Fruit fly (Drosophila melanogaster) whole organism, embryonic: ENCODE measurements around the gene Spase25.
A peak's percentile ranks its signal among the peaks of the same experiment; 100 is the strongest.

Source experiments
- Aef1 ChIP-seq: fragments of 200-800 bp; sonication (Bioruptor generic); IDR thresholded peaks from 3 replicates; pipeline ENCODE4 v1.3.6; 2022; ENCODE audit warnings: missing biosample characterization, missing genetic modification characterization
- CG11247 ChIP-seq: fragments of 200-800 bp; sonication (Bioruptor generic); IDR thresholded peaks from 2 replicates; pipeline ENCODE4 v1.3.6; 2022; ENCODE audit warnings: missing biosample characterization, missing genetic modification characterization
- CG11504 ChIP-seq: fragments of 200-800 bp; sonication (Bioruptor generic); optimal IDR thresholded peaks from 3 replicates; lab custom pipeline; 2019; ENCODE audit warnings: missing biosample characterization, mild to moderate bottlenecking, missing genetic modification characterization, moderate library complexity
- CG12391 ChIP-seq: fragments of 200-800 bp; sonication (Bioruptor generic); optimal IDR thresholded peaks from 3 replicates; lab custom pipeline; 2018; ENCODE audit warnings: missing biosample characterization, mild to moderate bottlenecking, missing genetic modification characterization, moderate library complexity
- CG12769 ChIP-seq: fragments of 200-800 bp; sonication (Bioruptor generic); optimal IDR thresholded peaks from 2 replicates; lab custom pipeline; 2019; ENCODE audit warnings: missing biosample characterization, mild to moderate bottlenecking, missing genetic modification characterization, moderate library complexity
- CG14014 ChIP-seq: fragments of 200-800 bp; sonication (Bioruptor generic); IDR thresholded peaks from 2 replicates; pipeline ENCODE4 v1.3.6; 2022; ENCODE audit warnings: missing biosample characterization, missing genetic modification characterization
- CG14441 ChIP-seq: fragments of 200-800 bp; sonication (Bioruptor generic); IDR thresholded peaks from 2 replicates; pipeline ENCODE4 v1.3.6; 2022; ENCODE audit warnings: missing biosample characterization, missing genetic modification characterization
- CG1603 ChIP-seq: fragments of 200-800 bp; sonication (Bioruptor generic); optimal IDR thresholded peaks from 2 replicates; lab custom pipeline; 2019; ENCODE audit warnings: missing biosample characterization, mild to moderate bottlenecking, missing genetic modification characterization, moderate library complexity
- CG2120 ChIP-seq: fragments of 200-800 bp; sonication (Bioruptor generic); optimal IDR thresholded peaks from 3 replicates; lab custom pipeline; 2016; ENCODE audit warnings: missing biosample characterization, missing genetic modification characterization
- CG2678 ChIP-seq: fragments of 200-800 bp; sonication (Bioruptor generic); optimal IDR thresholded peaks from 3 replicates; lab custom pipeline; 2019; ENCODE audit warnings: missing biosample characterization, mild to moderate bottlenecking, missing genetic modification characterization, moderate library complexity
- CG32532 ChIP-seq: fragments of 200-800 bp; sonication (Bioruptor generic); IDR thresholded peaks from 2 replicates; pipeline ENCODE4 v1.3.6; 2022; ENCODE audit warnings: missing biosample characterization, missing genetic modification characterization
- CG32772 ChIP-seq: fragments of 200-800 bp; sonication (Bioruptor generic); IDR thresholded peaks from 2 replicates; pipeline ENCODE4 v1.3.6; 2022; ENCODE audit warnings: missing biosample characterization, missing genetic modification characterization
- CG34422 ChIP-seq: fragments of 200-800 bp; sonication (Bioruptor generic); IDR thresholded peaks from 3 replicates; pipeline ENCODE4 v1.3.6; 2022; ENCODE audit warnings: missing biosample characterization, missing genetic modification characterization
- CG8290 ChIP-seq, 3 experiments: fragments of 200-800 bp; sonication (Bioruptor generic); optimal IDR thresholded peaks; 2 replicates each; lab custom pipeline; 2016 to 2019; ENCODE audit warnings: missing biosample characterization in 3 of 3, missing genetic modification characterization in 3 of 3, mild to moderate bottlenecking in 2 of 3, moderate library complexity in 1 of 3
- CG9932 ChIP-seq: fragments of 200-800 bp; sonication (Bioruptor generic); IDR thresholded peaks from 2 replicates; pipeline ENCODE4 v1.3.6; 2022; ENCODE audit warnings: missing biosample characterization, missing genetic modification characterization
- D19B ChIP-seq: fragments of 200-800 bp; sonication (Bioruptor generic); optimal IDR thresholded peaks from 2 replicates; lab custom pipeline; 2017; ENCODE audit warnings: missing biosample characterization, mild to moderate bottlenecking, missing genetic modification characterization
- HLH3B ChIP-seq: fragments of 200-800 bp; sonication (Bioruptor generic); IDR thresholded peaks from 2 replicates; pipeline ENCODE4 v1.3.6; 2022; ENCODE audit warnings: missing biosample characterization, missing genetic modification characterization
- Hmr ChIP-seq: fragments of 200-800 bp; sonication (Bioruptor generic); optimal IDR thresholded peaks from 3 replicates; lab custom pipeline; 2017; ENCODE audit warnings: mild to moderate bottlenecking, missing biosample characterization, missing genetic modification reagents, missing genetic modification characterization
- Hr51 ChIP-seq, 2 experiments: fragments of 200-800 bp; sonication (Bioruptor generic); optimal IDR thresholded peaks; 2 replicates in 1 of 2; 3 replicates in 1 of 2; lab custom pipeline; 2016 to 2018; ENCODE audit warnings: missing biosample characterization in 2 of 2, missing genetic modification characterization in 2 of 2, mild to moderate bottlenecking in 1 of 2, moderate library complexity in 1 of 2
- Hsf ChIP-seq: fragments of 200-800 bp; sonication (Bioruptor generic); optimal IDR thresholded peaks from 3 replicates; lab custom pipeline; 2016; ENCODE audit warnings: missing biosample characterization, missing genetic modification characterization
- Kr ChIP-seq: fragments of 200-800 bp; sonication (Bioruptor generic); optimal IDR thresholded peaks from 2 replicates; lab custom pipeline; 2017; ENCODE audit warnings: missing biosample characterization, mild to moderate bottlenecking, missing genetic modification characterization
- Optix ChIP-seq: fragments of 200-800 bp; sonication (Bioruptor generic); IDR thresholded peaks from 3 replicates; pipeline ENCODE4 v1.3.6; 2022; ENCODE audit warnings: missing biosample characterization, missing genetic modification characterization
- Pdp1 ChIP-seq, 2 experiments: fragments of 200-800 bp; sonication (Bioruptor generic); optimal IDR thresholded peaks; 3 replicates each; lab custom pipeline; 2016; ENCODE audit warnings: missing biosample characterization in 2 of 2, missing genetic modification characterization in 2 of 2, mild to moderate bottlenecking in 1 of 2, moderate library complexity in 1 of 2
- Rfx ChIP-seq: fragments of 200-800 bp; sonication (Bioruptor generic); IDR thresholded peaks from 2 replicates; pipeline ENCODE4 v1.3.6; 2022; ENCODE audit warnings: missing biosample characterization, missing genetic modification characterization
- Sox102F ChIP-seq: fragments of 200-800 bp; sonication (Bioruptor generic); optimal IDR thresholded peaks from 2 replicates; lab custom pipeline; 2018; ENCODE audit warnings: missing biosample characterization, mild to moderate bottlenecking, missing genetic modification characterization, moderate library complexity
- Xbp1 ChIP-seq: fragments of 200-800 bp; sonication (Bioruptor generic); optimal IDR thresholded peaks from 3 replicates; lab custom pipeline; 2016; ENCODE audit warnings: missing biosample characterization, mild to moderate bottlenecking, missing genetic modification characterization
- ara ChIP-seq: fragments of 200-800 bp; sonication (Bioruptor generic); IDR thresholded peaks from 2 replicates; pipeline ENCODE4 v1.3.6; 2022; ENCODE audit warnings: missing biosample characterization, missing genetic modification characterization
- cad ChIP-seq: fragments of >200 bp; optimal IDR thresholded peaks from 2 replicates; lab custom pipeline; 2017; ENCODE audit warnings: missing biosample characterization, missing genetic modification characterization
- ci ChIP-seq: fragments of 200-800 bp; sonication (Bioruptor generic); IDR thresholded peaks from 3 replicates; pipeline ENCODE4 v1.3.6; 2022; ENCODE audit warnings: missing biosample characterization, missing genetic modification characterization
- dmrt99B ChIP-seq: fragments of 200-800 bp; sonication (Bioruptor generic); optimal IDR thresholded peaks from 2 replicates; lab custom pipeline; 2018; ENCODE audit warnings: missing biosample characterization, mild to moderate bottlenecking, missing genetic modification characterization, moderate library complexity
- esg ChIP-seq: fragments of 200-800 bp; sonication (Bioruptor generic); conservative IDR thresholded peaks from 2 replicates; pipeline ENCODE4 v1.3.6; 2022; ENCODE audit warnings: missing biosample characterization, missing genetic modification characterization
- gem ChIP-seq: fragments of 200-800 bp; sonication (Bioruptor generic); optimal IDR thresholded peaks from 2 replicates; lab custom pipeline; 2019; ENCODE audit warnings: missing biosample characterization, mild to moderate bottlenecking, missing genetic modification characterization, moderate library complexity
- gro ChIP-seq: fragments of 200-800 bp; sonication (Bioruptor generic); optimal IDR thresholded peaks from 2 replicates; lab custom pipeline; 2016; ENCODE audit warnings: missing biosample characterization, missing genetic modification characterization
- hkb ChIP-seq, 2 experiments: fragments of 200-800 bp in 1 of 2; fragments of >200 bp in 1 of 2; sonication (Bioruptor generic) in 1 of 2; IDR thresholded peaks in 1 of 2; optimal IDR thresholded peaks in 1 of 2; 2 replicates each; pipeline versions ENCODE4 v1.3.6 to Lab custom; 2017 to 2022; ENCODE audit warnings: missing biosample characterization in 1 of 2, missing genetic modification characterization in 1 of 2
- ind ChIP-seq: fragments of 200-800 bp; sonication (Bioruptor generic); optimal IDR thresholded peaks from 3 replicates; lab custom pipeline; 2016; ENCODE audit warnings: missing biosample characterization, missing genetic modification characterization
- lab ChIP-seq: fragments of 200-800 bp; sonication (Bioruptor generic); optimal IDR thresholded peaks from 3 replicates; lab custom pipeline; 2017; ENCODE audit warnings: missing biosample characterization, missing genetic modification characterization, mild to moderate bottlenecking, moderate library complexity, missing genetic modification reagents
- lilli ChIP-seq: fragments of 200-800 bp; sonication (Bioruptor generic); optimal IDR thresholded peaks from 3 replicates; lab custom pipeline; 2016; ENCODE audit warnings: missing biosample characterization, missing genetic modification characterization
- mam ChIP-seq: fragments of 200-800 bp; sonication (Bioruptor generic); optimal IDR thresholded peaks from 3 replicates; lab custom pipeline; 2016; ENCODE audit warnings: missing biosample characterization, missing genetic modification characterization
- prd ChIP-seq, 3 experiments: fragments of >200 bp in 2 of 3; fragments of 200-800 bp in 1 of 3; sonication (Bioruptor generic) in 1 of 3; optimal IDR thresholded peaks in 2 of 3; IDR thresholded peaks in 1 of 3; 2 replicates in 2 of 3; 3 replicates in 1 of 3; pipeline versions ENCODE4 v1.3.6 to Lab custom; 2017 to 2022; ENCODE audit warnings: missing biosample characterization in 1 of 3, missing genetic modification characterization in 1 of 3
- rib ChIP-seq: fragments of 200-800 bp; sonication (Bioruptor generic); IDR thresholded peaks from 2 replicates; pipeline ENCODE4 v1.3.6; 2022; ENCODE audit warnings: missing biosample characterization, missing genetic modification characterization
- row ChIP-seq: fragments of 200-800 bp; sonication (Bioruptor generic); IDR thresholded peaks from 3 replicates; pipeline ENCODE4 v1.3.6; 2022; ENCODE audit warnings: missing biosample characterization, missing genetic modification characterization
- sens ChIP-seq: fragments of 200-800 bp; sonication (Bioruptor generic); peaks from one replicate; lab custom pipeline; 2016; ENCODE audit warnings: missing biosample characterization, missing genetic modification characterization
- slbo ChIP-seq: fragments of 200-800 bp; sonication (Bioruptor generic); IDR thresholded peaks from 2 replicates; pipeline ENCODE4 v1.3.6; 2022; ENCODE audit warnings: missing biosample characterization, missing genetic modification characterization
- so ChIP-seq: fragments of 200-800 bp; sonication (Bioruptor generic); IDR thresholded peaks from 3 replicates; pipeline ENCODE4 v1.3.6; 2022; ENCODE audit warnings: missing biosample characterization, missing genetic modification characterization
- ssp ChIP-seq: fragments of 200-800 bp; sonication (Bioruptor generic); IDR thresholded peaks from 2 replicates; pipeline ENCODE4 v1.3.6; 2022; ENCODE audit warnings: missing biosample characterization, missing genetic modification characterization
- tgo ChIP-seq: fragments of 200-800 bp; sonication (Bioruptor generic); IDR thresholded peaks from 3 replicates; pipeline ENCODE4 v1.3.6; 2022; ENCODE audit warnings: missing biosample characterization, missing genetic modification characterization
- vvl ChIP-seq: fragments of 200-800 bp; sonication (Bioruptor generic); IDR thresholded peaks from 2 replicates; pipeline ENCODE4 v1.3.6; 2022; ENCODE audit warnings: missing biosample characterization, missing genetic modification characterization
- wdn ChIP-seq: fragments of 200-800 bp; sonication (Bioruptor generic); IDR thresholded peaks from 2 replicates; pipeline ENCODE4 v1.3.6; 2022; ENCODE audit warnings: missing biosample characterization, missing genetic modification characterization

Gene Spase25

dm6 chrX:11466757-11467156 lies 18.3 kb upstream of the Spase25 start (continued):
- TF ChIP-seq Xbp1 (GFP tag; lab: Kevin White, UChicago) (peak; percentile 5), CG11504 (peak; percentile 46), wdn (GFP tag; lab: Robert Waterston, UW) (0 out of 2 replicates have a peak, but pooled peaks have one; percentile 32), CG8290 (GFP tag; optimal IDR thresholded peaks at IDR 0.05; lab: Kevin White, UChicago) (no peak), CG8290 (tag; optimal IDR thresholded peaks at IDR 0.05; lab: Kevin White, UChicago) (peak in 1 of 2 experiments; percentile 25), so (GFP tag; lab: Robert Waterston, UW) (0 out of 3 replicates have a peak, but pooled peaks have one; percentile 44), tgo (GFP tag; lab: Robert Waterston, UW) (peak; percentile 35; the same call in 1 of the 3 replicates), Pdp1 (GFP tag; optimal IDR thresholded peaks at IDR 0.05; lab: Kevin White, UChicago) (peak in 1 of 2 experiments; percentile 9), row (GFP tag; lab: Robert Waterston, UW) (peak; percentile 49), lilli (GFP tag; lab: Kevin White, UChicago) (peak; percentile 22), Aef1 (GFP tag; lab: Robert Waterston, UW) (peak; percentile 11; the same call in 1 of the 3 replicates), Optix (GFP tag; lab: Robert Waterston, UW) (0 out of 3 replicates have a peak, but pooled peaks have one; percentile 23), vvl (peak; percentile 31; the same call in 1 of the 2 replicates), slbo (peak; percentile 49), esg (0 out of 2 replicates have a peak, but pooled peaks have one; percentile 22), Rfx (GFP tag; lab: Robert Waterston, UW) (peak; percentile 55; the same call in 1 of the 2 replicates), gem (tag; lab: Kevin White, UChicago) (peak; percentile 32), ci (peak; percentile 62; the same call in 2 of the 3 replicates), CG12769 (peak; percentile 33), CG9932 (GFP tag; lab: Robert Waterston, UW) (peak; percentile 30; the same call in 1 of the 2 replicates), dmrt99B (tag; lab: Kevin White, UChicago) (peak; percentile 42), rib (GFP tag; lab: Robert Waterston, UW) (no peak), Hsf (no peak), CG32532 (GFP tag; lab: Robert Waterston, UW) (0 out of 2 replicates have a peak, but pooled peaks have one; percentile 44), Kr (GFP tag; lab: Kevin White, UChicago) (no peak), CG2678 (peak; percentile 14), CG14441 (0 out of 2 replicates have a peak, but pooled peaks have one; percentile 28), hkb (optimal IDR thresholded peaks at IDR 0.05; lab: Kevin White, UChicago) (no peak), hkb (GFP tag; IDR thresholded peaks at IDR 0.05; lab: Robert Waterston, UW) (0 out of 2 replicates have a peak, but pooled peaks have one; percentile 18), CG34422 (GFP tag; lab: Robert Waterston, UW) (0 out of 3 replicates have a peak, but pooled peaks have one; percentile 15), cad (GFP tag; lab: Kevin White, UChicago) (no peak), Hmr (GFP tag; lab: Kevin White, UChicago) (peak; percentile 2), CG14014 (GFP tag; lab: Robert Waterston, UW) (0 out of 2 replicates have a peak, but pooled peaks have one; percentile 32), D19B (GFP tag; lab: Kevin White, UChicago) (peak; percentile 51), lab (GFP tag; lab: Kevin White, UChicago) (peak; percentile 28), ind (GFP tag; lab: Kevin White, UChicago) (peak; percentile 4), CG32772 (GFP tag; lab: Robert Waterston, UW) (0 out of 2 replicates have a peak, but pooled peaks have one; percentile 23), CG1603 (tag; lab: Kevin White, UChicago) (peak; percentile 32), CG12391 (tag; lab: Kevin White, UChicago) (no peak), Sox102F (GFP tag; lab: Kevin White, UChicago) (peak; percentile 25), CG2120 (GFP tag; lab: Kevin White, UChicago) (peak; percentile 29), HLH3B (GFP tag; lab: Robert Waterston, UW) (0 out of 2 replicates have a peak, but pooled peaks have one; percentile 18), ara (GFP tag; lab: Robert Waterston, UW) (no peak), CG11247 (GFP tag; lab: Robert Waterston, UW) (peak; percentile 45; the same call in 1 of the 2 replicates), Hr51 (GFP tag; optimal IDR thresholded peaks at IDR 0.05; lab: Kevin White, UChicago) (peak in 1 of 2 experiments; percentile 34), prd (optimal IDR thresholded peaks at IDR 0.05; lab: Kevin White, UChicago) (no peak), prd (GFP tag; IDR thresholded peaks at IDR 0.05; lab: Robert Waterston, UW) (peak; percentile 30; the same call in 2 of the 3 replicates), ssp (GFP tag; lab: Robert Waterston, UW) (0 out of 2 replicates have a peak, but pooled peaks have one; percentile 10), gro (no peak), mam (GFP tag; lab: Kevin White, UChicago) (peak; percentile 22), sens (GFP tag; lab: Kevin White, UChicago) (peak; percentile 32)
